Worm (Caenorhabditis elegans) whole organism, L3 larva: ENCODE data around the gene rap-2.

ENCODE experiments used
- ceh-9 ChIP-seq: sonication (generic microtip); optimal IDR thresholded peaks from 2 replicates; lab custom pipeline; 2018; ENCODE audit warnings: missing biosample characterization, missing genetic modification characterization
- nhr-77 ChIP-seq: fragments of 150-350 bp; optimal IDR thresholded peaks from 2 replicates; lab custom pipeline; 2014; ENCODE audit warnings: missing biosample characterization, missing genetic modification characterization
- unc-62 ChIP-seq: fragments of 150-350 bp; sonication (generic microtip); optimal IDR thresholded peaks from 4 replicates; lab custom pipeline; 2014; ENCODE audit warnings: missing biosample characterization, missing genetic modification reagents, missing genetic modification characterization

DNA sequence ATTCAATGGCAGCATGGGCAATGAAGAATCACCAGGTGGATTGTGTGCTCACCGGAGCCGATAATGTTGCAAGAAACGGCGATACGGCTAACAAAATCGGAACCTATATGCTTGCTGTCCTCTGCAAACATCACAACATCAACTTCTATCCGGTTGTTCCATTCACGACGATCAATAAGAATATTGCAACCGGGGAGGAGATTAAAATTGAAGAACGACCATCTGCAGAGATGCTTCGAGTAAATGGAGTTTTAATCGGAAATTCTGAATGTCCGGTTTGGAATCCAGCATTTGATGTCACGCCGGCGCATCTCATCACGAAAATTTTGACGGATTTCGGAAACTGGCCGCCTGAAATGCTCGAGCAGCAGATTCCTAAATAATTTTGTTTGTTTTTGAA, 19.8 kb upstream of the rap-2 start:
- TF ChIP-seq unc-62 (GFP tag; lab: Kevin White, UChicago) (no peak), nhr-77 (tag; lab: Kevin White, UChicago) (no peak), ceh-9 (tag; lab: Kevin White, UChicago) (no peak)
